Fruit fly (Drosophila melanogaster) whole organism, embryonic: ENCODE results near the gene CG6602.

Experiments used
- Abd-B ChIP-seq: fragments of 200-800 bp; sonication (Bioruptor generic); optimal IDR thresholded peaks from 2 replicates; lab custom pipeline; 2018; ENCODE audit warnings: missing biosample characterization, mild to moderate bottlenecking, missing genetic modification characterization, moderate library complexity
- Antp ChIP-seq: fragments of 200-800 bp; sonication (Bioruptor generic); optimal IDR thresholded peaks from 3 replicates; lab custom pipeline; 2016; ENCODE audit warnings: missing biosample characterization, missing genetic modification characterization
- Bgb ChIP-seq: fragments of 200-800 bp; sonication (Bioruptor generic); IDR thresholded peaks from 2 replicates; pipeline ENCODE4 v1.3.6; 2022; ENCODE audit warnings: missing biosample characterization, missing genetic modification characterization; ENCODE audit not compliant: partially characterized antibody
- Bteb2 ChIP-seq: fragments of 200-800 bp; sonication (Bioruptor generic); optimal IDR thresholded peaks from 2 replicates; lab custom pipeline; 2016; ENCODE audit warnings: missing biosample characterization, missing genetic modification characterization
- CG10462 ChIP-seq: fragments of 200-800 bp; sonication (Bioruptor generic); optimal IDR thresholded peaks from 2 replicates; lab custom pipeline; 2016; ENCODE audit warnings: missing biosample characterization, missing genetic modification characterization
- CG11398 ChIP-seq: fragments of 200-800 bp; sonication (Bioruptor generic); optimal IDR thresholded peaks from 2 replicates; lab custom pipeline; 2016; ENCODE audit warnings: missing biosample characterization, missing genetic modification characterization
- CG11456 ChIP-seq: fragments of 200-800 bp; sonication (Bioruptor generic); IDR thresholded peaks from 3 replicates; pipeline ENCODE4 v1.3.6; 2022; ENCODE audit warnings: missing biosample characterization, missing genetic modification characterization
- CG12942 ChIP-seq: fragments of 200-800 bp; sonication (Bioruptor generic); optimal IDR thresholded peaks from 3 replicates; lab custom pipeline; 2016; ENCODE audit warnings: missing biosample characterization, missing genetic modification characterization
- CG18262 ChIP-seq: fragments of 200-800 bp; optimal IDR thresholded peaks from 3 replicates; lab custom pipeline; 2019; ENCODE audit warnings: missing biosample characterization, mild to moderate bottlenecking, missing genetic modification characterization, moderate library complexity
- CG18764 ChIP-seq: fragments of 200-800 bp; sonication (Bioruptor generic); optimal IDR thresholded peaks from 3 replicates; lab custom pipeline; 2016; ENCODE audit warnings: missing biosample characterization, missing genetic modification characterization
- CG32767 ChIP-seq: fragments of 200-800 bp; sonication (Bioruptor generic); IDR thresholded peaks from 2 replicates; pipeline ENCODE4 v1.3.6; 2022; ENCODE audit warnings: missing biosample characterization, missing genetic modification characterization
- CG3281 ChIP-seq: fragments of 200-800 bp; sonication (Bioruptor generic); optimal IDR thresholded peaks from 3 replicates; lab custom pipeline; 2017; ENCODE audit warnings: missing biosample characterization, mild to moderate bottlenecking, missing genetic modification characterization
- CG5180 ChIP-seq: fragments of 200-800 bp; sonication (Bioruptor generic); optimal IDR thresholded peaks from 3 replicates; lab custom pipeline; 2017; ENCODE audit warnings: missing biosample characterization, missing genetic modification characterization, mild to moderate bottlenecking, moderate library complexity, missing genetic modification reagents
- CG6272 ChIP-seq: fragments of 200-800 bp; sonication (Bioruptor generic); IDR thresholded peaks from 2 replicates; pipeline ENCODE4 v1.3.6; 2022; ENCODE audit warnings: missing biosample characterization, missing genetic modification characterization
- CG7271 ChIP-seq: fragments of 200-800 bp; sonication (Bioruptor generic); optimal IDR thresholded peaks from 2 replicates; lab custom pipeline; 2018; ENCODE audit warnings: missing biosample characterization, mild to moderate bottlenecking, missing genetic modification characterization, moderate library complexity
- CG8290 ChIP-seq, 3 experiments: fragments of 200-800 bp; sonication (Bioruptor generic); optimal IDR thresholded peaks; 2 replicates each; lab custom pipeline; 2016 to 2019; ENCODE audit warnings: missing biosample characterization in 3 of 3, missing genetic modification characterization in 3 of 3, mild to moderate bottlenecking in 2 of 3, moderate library complexity in 1 of 3
- CG8478 ChIP-seq: fragments of >200 bp; optimal IDR thresholded peaks from 2 replicates; lab custom pipeline; 2018
- CG8944 ChIP-seq: fragments of 200-800 bp; sonication (Bioruptor generic); optimal IDR thresholded peaks from 3 replicates; lab custom pipeline; 2016; ENCODE audit warnings: missing biosample characterization, missing genetic modification characterization
- Dbx ChIP-seq: fragments of 200-800 bp; sonication (Bioruptor generic); IDR thresholded peaks from 3 replicates; pipeline ENCODE4 v1.3.6; 2022; ENCODE audit warnings: missing biosample characterization, missing genetic modification characterization
- Dip2 ChIP-seq: fragments of 200-800 bp; sonication (Bioruptor generic); IDR thresholded peaks from 2 replicates; pipeline ENCODE4 v1.3.6; 2022; ENCODE audit warnings: missing biosample characterization, missing genetic modification characterization
- Dll ChIP-seq: fragments of 200-800 bp; sonication (Bioruptor generic); IDR thresholded peaks from 4 replicates; pipeline ENCODE4 v1.3.6; 2022; ENCODE audit warnings: missing biosample characterization, missing genetic modification characterization; ENCODE audit not compliant: partially characterized antibody
- E2f1 ChIP-seq: fragments of 200-800 bp; sonication (Bioruptor generic); IDR thresholded peaks from 2 replicates; pipeline ENCODE4 v1.3.6; 2022; ENCODE audit warnings: missing biosample characterization, missing genetic modification characterization
- H15 ChIP-seq: fragments of 200-800 bp; sonication (Bioruptor generic); IDR thresholded peaks from 3 replicates; pipeline ENCODE4 v1.3.6; 2022; ENCODE audit warnings: missing biosample characterization, missing genetic modification characterization
- Lhr ChIP-seq: fragments of 200-800 bp; sonication (Bioruptor generic); optimal IDR thresholded peaks from 3 replicates; lab custom pipeline; 2017; ENCODE audit warnings: mild to moderate bottlenecking, missing biosample characterization, missing genetic modification reagents, missing genetic modification characterization
- Mad ChIP-seq: fragments of 200-800 bp; sonication (Bioruptor generic); optimal IDR thresholded peaks from 2 replicates; lab custom pipeline; 2016; ENCODE audit warnings: missing biosample characterization, missing genetic modification characterization
- NK7.1 ChIP-seq: fragments of 200-800 bp; sonication (Bioruptor generic); optimal IDR thresholded peaks from 3 replicates; lab custom pipeline; 2016; ENCODE audit warnings: missing biosample characterization, missing genetic modification characterization
- Oli ChIP-seq: fragments of 200-800 bp; sonication (Bioruptor generic); optimal IDR thresholded peaks from 2 replicates; lab custom pipeline; 2018; ENCODE audit warnings: missing biosample characterization, mild to moderate bottlenecking, missing genetic modification characterization, moderate library complexity
- Opbp ChIP-seq: fragments of 200-800 bp; sonication (Bioruptor generic); IDR thresholded peaks from 3 replicates; pipeline ENCODE4 v1.3.6; 2022; ENCODE audit warnings: missing biosample characterization, missing genetic modification characterization; ENCODE audit not compliant: partially characterized antibody
- Ssrp ChIP-seq: fragments of 200-800 bp; sonication (Bioruptor generic); optimal IDR thresholded peaks from 2 replicates; lab custom pipeline; 2018; ENCODE audit warnings: missing biosample characterization, mild to moderate bottlenecking, missing genetic modification characterization, moderate library complexity
- Usf ChIP-seq: fragments of 200-800 bp; sonication (Bioruptor generic); optimal IDR thresholded peaks from 2 replicates; lab custom pipeline; 2017; ENCODE audit warnings: missing genotype, missing biosample characterization, missing genetic modification characterization
- Xrp1 ChIP-seq: fragments of 200-800 bp; sonication (Bioruptor generic); IDR thresholded peaks from 2 replicates; pipeline ENCODE4 v1.3.6; 2022; ENCODE audit warnings: missing biosample characterization, missing genetic modification characterization
- br ChIP-seq: fragments of >200 bp; optimal IDR thresholded peaks from 2 replicates; lab custom pipeline; 2017
- ci ChIP-seq: fragments of 200-800 bp; sonication (Bioruptor generic); IDR thresholded peaks from 3 replicates; pipeline ENCODE4 v1.3.6; 2022; ENCODE audit warnings: missing biosample characterization, missing genetic modification characterization
- crc ChIP-seq: fragments of 200-800 bp; sonication (Bioruptor generic); optimal IDR thresholded peaks from 2 replicates; lab custom pipeline; 2016; ENCODE audit warnings: missing biosample characterization, missing genetic modification characterization
- croc ChIP-seq: fragments of 200-800 bp; sonication (Bioruptor generic); conservative IDR thresholded peaks from 3 replicates; pipeline ENCODE4 v1.3.6; 2022; ENCODE audit warnings: missing biosample characterization, missing genetic modification characterization
- crp ChIP-seq, 2 experiments: fragments of 200-800 bp; sonication (Bioruptor generic); optimal IDR thresholded peaks; 2 replicates in 1 of 2; 3 replicates in 1 of 2; lab custom pipeline; 2017; ENCODE audit warnings: missing biosample characterization in 2 of 2, missing genetic modification characterization in 2 of 2, mild to moderate bottlenecking in 1 of 2, moderate library complexity in 1 of 2
- dan ChIP-seq: fragments of 200-800 bp; sonication (Bioruptor generic); IDR thresholded peaks from 2 replicates; pipeline ENCODE4 v1.3.6; 2022; ENCODE audit warnings: missing biosample characterization, missing genetic modification characterization
- gce ChIP-seq: fragments of 200-800 bp; sonication (Bioruptor generic); IDR thresholded peaks from 3 replicates; pipeline ENCODE4 v1.3.6; 2022; ENCODE audit warnings: missing biosample characterization, missing genetic modification characterization
- gcm ChIP-seq: fragments of 200-800 bp; sonication (Bioruptor generic); optimal IDR thresholded peaks from 2 replicates; lab custom pipeline; 2019; ENCODE audit warnings: missing biosample characterization, mild to moderate bottlenecking, missing genetic modification characterization, moderate library complexity
- gro ChIP-seq: fragments of 200-800 bp; sonication (Bioruptor generic); optimal IDR thresholded peaks from 2 replicates; lab custom pipeline; 2016; ENCODE audit warnings: missing biosample characterization, missing genetic modification characterization
- insv ChIP-seq, 2 experiments: fragments of 200-800 bp; sonication (Bioruptor generic); optimal IDR thresholded peaks; 3 replicates each; lab custom pipeline; 2016 to 2018; ENCODE audit warnings: missing biosample characterization in 2 of 2, missing genetic modification characterization in 2 of 2
- jigr1 ChIP-seq: fragments of 200-800 bp; sonication (Bioruptor generic); IDR thresholded peaks from 3 replicates; pipeline ENCODE4 v1.3.6; 2022; ENCODE audit warnings: missing biosample characterization, missing genetic modification characterization
- jumu ChIP-seq: fragments of 200-800 bp; sonication (Bioruptor generic); optimal IDR thresholded peaks from 3 replicates; lab custom pipeline; 2016; ENCODE audit warnings: missing biosample characterization, missing genetic modification characterization
- lbe ChIP-seq: fragments of 200-800 bp; sonication (Bioruptor generic); optimal IDR thresholded peaks from 2 replicates; lab custom pipeline; 2016; ENCODE audit warnings: missing biosample characterization, mild to moderate bottlenecking, missing genetic modification characterization
- nmo ChIP-seq: fragments of 200-800 bp; sonication (Bioruptor generic); optimal IDR thresholded peaks from 2 replicates; lab custom pipeline; 2018; ENCODE audit warnings: missing biosample characterization, mild to moderate bottlenecking, missing genetic modification characterization, moderate library complexity
- phol ChIP-seq: fragments of 200-800 bp; sonication (Bioruptor generic); optimal IDR thresholded peaks from 3 replicates; lab custom pipeline; 2018; ENCODE audit warnings: missing biosample characterization, mild to moderate bottlenecking, missing genetic modification characterization, moderate library complexity
- pita ChIP-seq: fragments of 200-800 bp; sonication (Bioruptor generic); optimal IDR thresholded peaks from 2 replicates; lab custom pipeline; 2017; ENCODE audit warnings: missing biosample characterization, mild to moderate bottlenecking, missing genetic modification characterization
- run ChIP-seq: fragments of 200-800 bp; sonication (Bioruptor generic); optimal IDR thresholded peaks from 3 replicates; lab custom pipeline; 2018; ENCODE audit warnings: missing biosample characterization, mild to moderate bottlenecking, missing genetic modification characterization
- sisA ChIP-seq: fragments of 200-800 bp; sonication (Bioruptor generic); IDR thresholded peaks from 2 replicates; pipeline ENCODE4 v1.3.6; 2022; ENCODE audit warnings: missing biosample characterization, missing genetic modification characterization
- wek ChIP-seq: fragments of 200-800 bp; sonication (Bioruptor generic); optimal IDR thresholded peaks from 3 replicates; lab custom pipeline; 2018; ENCODE audit warnings: missing biosample characterization, mild to moderate bottlenecking, missing genetic modification characterization, moderate library complexity

Gene CG6602

dm6 chr3L:6059062-6059708, 12.8 kb upstream of the CG6602 start, which contains the start of gene CG6592 (continued):
- TF ChIP-seq Usf (peak; percentile 68), Oli (tag; lab: Kevin White, UChicago) (peak; percentile 29), sisA (0 out of 2 replicates have a peak, but pooled peaks have one; percentile 7), CG3281 (GFP tag; lab: Kevin White, UChicago) (no peak), gcm (GFP tag; lab: Kevin White, UChicago) (no peak), CG11398 (GFP tag; lab: Kevin White, UChicago) (peak; percentile 24), croc (GFP tag; lab: Robert Waterston, UW) (peak; percentile 26; the same call in 1 of the 3 replicates), Mad (GFP tag; lab: Kevin White, UChicago) (peak; percentile 45), Dbx (GFP tag; lab: Robert Waterston, UW) (no peak), crc (GFP tag; lab: Kevin White, UChicago) (no peak), phol (tag; lab: Kevin White, UChicago) (peak; percentile 62), lbe (GFP tag; lab: Kevin White, UChicago) (no peak), CG32767 (GFP tag; lab: Robert Waterston, UW) (no peak), Opbp (GFP tag; lab: Robert Waterston, UW) (peak; percentile 36; the same call in 1 of the 3 replicates), Bgb (no peak), run (no peak), CG10462 (GFP tag; lab: Kevin White, UChicago) (no peak), br (no peak), Antp (GFP tag; lab: Kevin White, UChicago) (no peak), Dip2 (GFP tag; lab: Robert Waterston, UW) (no peak), NK7.1 (no peak), CG18262 (tag; lab: Kevin White, UChicago) (no peak), Ssrp (peak; percentile 20), nmo (GFP tag; lab: Kevin White, UChicago) (peak; percentile 59), Bteb2 (GFP tag; lab: Kevin White, UChicago) (no peak), pita (GFP tag; lab: Kevin White, UChicago) (no peak), jigr1 (GFP tag; lab: Robert Waterston, UW) (no peak), CG18764 (no peak), E2f1 (no peak; the same call in 1 of the 2 replicates), insv (GFP tag; optimal IDR thresholded peaks at IDR 0.05; lab: Kevin White, UChicago) (peak in 1 of 2 experiments; percentile 22), ci (GFP tag; lab: Robert Waterston, UW) (peak; percentile 43; the same call in 1 of the 3 replicates), wek (GFP tag; lab: Kevin White, UChicago) (peak; percentile 20), CG6272 (GFP tag; lab: Robert Waterston, UW) (0 out of 2 replicates have a peak, but pooled peaks have one; percentile 6), jumu (no peak), Dll (GFP tag; lab: Robert Waterston, UW) (no peak), dan (GFP tag; lab: Robert Waterston, UW) (no peak), Abd-B (GFP tag; lab: Kevin White, UChicago) (peak; percentile 24), gce (GFP tag; lab: Robert Waterston, UW) (no peak), H15 (GFP tag; lab: Robert Waterston, UW) (no peak), crp (GFP tag; optimal IDR thresholded peaks at IDR 0.05; lab: Kevin White, UChicago) (peak in 1 of 2 experiments; percentile 57), CG8944 (GFP tag; lab: Kevin White, UChicago) (no peak), CG12942 (peak; percentile 14), CG8290 (GFP tag; optimal IDR thresholded peaks at IDR 0.05; lab: Kevin White, UChicago) (peak; percentile 81), CG8290 (tag; optimal IDR thresholded peaks at IDR 0.05; lab: Kevin White, UChicago) (peak; percentile 60 to 84), gro (no peak), Xrp1 (no peak), CG8478 (lab: Kevin White, UChicago) (peak; percentile 82), CG7271 (peak; percentile 93), CG5180 (GFP tag; lab: Kevin White, UChicago) (no peak), CG11456 (GFP tag; lab: Robert Waterston, UW) (peak; percentile 69; the same call in 1 of the 3 replicates), Lhr (peak; percentile 40)
